Worm (Caenorhabditis elegans): Measurements from ENCODE around the gene F40G12.5.

DNA sequence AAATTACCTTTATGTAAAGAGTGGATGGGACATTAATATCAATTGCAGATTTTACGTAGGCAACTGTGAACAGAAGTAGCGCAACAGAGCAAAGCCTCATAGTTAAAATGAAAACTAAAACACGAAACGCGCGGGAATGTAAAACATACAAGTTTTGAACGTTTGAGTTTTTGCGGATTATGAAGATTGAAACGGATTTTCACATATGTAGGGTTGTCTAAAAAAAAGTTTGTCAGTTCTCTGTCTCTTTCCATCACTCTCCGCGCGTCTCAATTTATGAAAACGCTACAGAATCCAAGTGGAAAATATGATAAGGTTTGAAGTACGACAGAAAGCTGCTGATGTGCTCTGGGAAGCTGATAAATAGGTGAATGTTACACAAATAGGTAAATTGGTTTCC is 23.9 kb downstream of the F40G12.5 start, which contains the start of gene K02E11.3:
- TF ChIP-seq ets-4 (GFP tag; optimal IDR thresholded peaks at IDR 0.05) (no peak), unc-130 (GFP tag; optimal IDR thresholded peaks at IDR 0.05) (no peak), gei-17 (GFP tag; optimal IDR thresholded peaks at IDR 0.05) (no peak), madf-10 (tag; optimal IDR thresholded peaks at IDR 0.05) (no peak), ceh-91 (GFP tag; IDR thresholded peaks at IDR 0.05) (no peak), unc-62 (GFP tag; optimal IDR thresholded peaks at IDR 0.05) (no peak), hlh-12 (tag; optimal IDR thresholded peaks at IDR 0.05) (no peak), ztf-26 (tag; optimal IDR thresholded peaks at IDR 0.05) (no peak), mes-4 (tag; optimal IDR thresholded peaks at IDR 0.05) (no peak), dpl-1 (GFP tag; optimal IDR thresholded peaks at IDR 0.05) (no peak)

All from whole organism, young adult.